Worm (Caenorhabditis elegans): Measurements from ENCODE around the gene orai-1.

DNA sequence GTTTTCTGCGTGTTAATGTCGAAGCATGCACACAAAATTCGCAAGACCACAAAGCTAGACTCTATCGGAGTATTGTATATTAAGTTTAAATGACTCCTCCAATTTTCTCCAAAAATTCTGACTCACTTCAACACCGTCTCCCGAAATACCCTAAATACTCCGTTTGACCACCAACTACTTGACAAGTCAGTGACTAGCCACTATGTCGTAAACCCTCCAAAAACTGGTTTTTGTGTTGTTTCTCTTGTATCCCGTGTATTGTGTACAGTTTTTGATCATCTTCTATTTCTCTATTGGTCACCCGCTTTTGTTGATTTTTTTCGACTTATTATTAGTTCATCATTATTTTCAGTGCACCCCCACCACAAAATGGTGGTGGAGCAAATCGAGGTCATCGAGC is 11.8 kb downstream of the orai-1 start, which contains the start of gene C09F5.1:
- TF ChIP-seq skn-1 (tag; optimal IDR thresholded peaks at IDR 0.05) (no peak), pqm-1 (tag; optimal IDR thresholded peaks at IDR 0.05) (no peak), nhr-23 (tag; optimal IDR thresholded peaks at IDR 0.05) (peak; percentile 26)

Data from whole organism, L3 larva.